Worm (Caenorhabditis elegans): ENCODE measurements around the gene T28A8.4.

DNA sequence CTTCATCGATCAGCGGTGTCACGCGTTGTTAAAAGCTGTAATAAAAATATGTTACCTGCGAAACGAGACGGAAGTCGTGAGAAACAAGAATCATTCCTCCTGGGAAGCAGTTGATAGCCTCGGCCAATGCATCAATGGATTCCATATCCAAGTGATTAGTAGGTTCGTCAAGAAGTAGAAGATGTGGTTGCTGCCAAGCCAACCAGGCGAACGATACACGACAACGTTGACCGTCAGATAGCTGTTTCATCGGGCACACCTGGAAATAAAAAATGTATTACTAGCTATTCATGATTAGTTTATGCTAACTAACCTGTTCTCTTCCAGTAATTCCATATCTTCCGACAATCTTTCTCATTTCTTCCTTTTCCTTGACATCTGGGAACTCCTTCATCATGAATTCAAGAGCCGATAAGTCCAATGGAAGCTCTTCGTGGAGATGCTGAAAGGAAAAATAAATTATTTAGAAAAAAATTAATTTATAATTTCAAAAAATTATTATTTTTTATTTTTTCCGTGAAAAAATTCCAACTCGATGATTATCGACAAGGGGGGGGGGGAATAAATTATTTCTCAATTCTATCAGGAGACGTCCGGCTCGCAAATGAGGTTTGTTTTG is 44.4 kb upstream of the T28A8.4 start, which contains the start of gene tag-164:
- no peak for TF ChIP-seq rnt-1 (tag; optimal IDR thresholded peaks at IDR 0.05)
- TF ChIP-seq dmd-4 (tag; optimal IDR thresholded peaks at IDR 0.05; ENCODE audit: borderline replicate concordance): no peak
- TF ChIP-seq fkh-6 (tag; optimal IDR thresholded peaks at IDR 0.05): no peak
- no peak for TF ChIP-seq ceh-34 (tag; optimal IDR thresholded peaks at IDR 0.05)
- TF ChIP-seq pha-4 (tag; optimal IDR thresholded peaks at IDR 0.05): no peak
- TF ChIP-seq ceh-24 (tag; optimal IDR thresholded peaks at IDR 0.05): no peak
- no peak for TF ChIP-seq T23F11.4 (GFP tag; optimal IDR thresholded peaks at IDR 0.05)
- TF ChIP-seq ama-1 (optimal IDR thresholded peaks at IDR 0.05): no peak
- no peak for TF ChIP-seq F13H6.1 (tag; optimal IDR thresholded peaks at IDR 0.05)
- TF ChIP-seq pqm-1 (tag; optimal IDR thresholded peaks at IDR 0.05): no peak
- TF ChIP-seq ref-2 (tag; optimal IDR thresholded peaks at IDR 0.05): no peak
- no peak for TF ChIP-seq ceh-19 (GFP tag; optimal IDR thresholded peaks at IDR 0.05)
- TF ChIP-seq Y22D7AL.16 (tag; optimal IDR thresholded peaks at IDR 0.05): no peak
- no peak for TF ChIP-seq pag-3 (tag; optimal IDR thresholded peaks at IDR 0.05; ENCODE audit: borderline replicate concordance)

Measured in whole organism, late embryonic.